Fruit fly (Drosophila melanogaster) whole organism, embryonic: ENCODE results near the gene armi.

Experiments
- Adf1 ChIP-seq: fragments of 200-800 bp; sonication (Bioruptor generic); IDR thresholded peaks from 2 replicates; pipeline ENCODE4 v1.3.6; 2022; ENCODE audit warnings: missing biosample characterization, missing genetic modification characterization
- Aef1 ChIP-seq: fragments of 200-800 bp; sonication (Bioruptor generic); IDR thresholded peaks from 3 replicates; pipeline ENCODE4 v1.3.6; 2022; ENCODE audit warnings: missing biosample characterization, missing genetic modification characterization
- B-H2 ChIP-seq: fragments of 200-800 bp; sonication (Bioruptor generic); optimal IDR thresholded peaks from 2 replicates; lab custom pipeline; 2018; ENCODE audit warnings: missing biosample characterization, mild to moderate bottlenecking, missing genetic modification characterization
- CG10267 ChIP-seq: fragments of 200-800 bp; sonication (Bioruptor generic); optimal IDR thresholded peaks from 2 replicates; lab custom pipeline; 2018; ENCODE audit warnings: missing biosample characterization, mild to moderate bottlenecking, missing genetic modification characterization, moderate library complexity
- CG10321 ChIP-seq: fragments of 200-800 bp; sonication (Bioruptor generic); IDR thresholded peaks from 2 replicates; pipeline ENCODE4 v1.3.6; 2022; ENCODE audit warnings: missing biosample characterization, missing genetic modification characterization
- CG10979 ChIP-seq: fragments of 200-800 bp; sonication (Bioruptor generic); optimal IDR thresholded peaks from 2 replicates; lab custom pipeline; 2018; ENCODE audit warnings: missing biosample characterization, mild to moderate bottlenecking, missing genetic modification characterization, moderate library complexity
- CG12236 ChIP-seq: fragments of 200-800 bp; sonication (Bioruptor generic); optimal IDR thresholded peaks from 2 replicates; lab custom pipeline; 2016; ENCODE audit warnings: missing biosample characterization, missing genetic modification characterization
- CG1602 ChIP-seq: fragments of 200-800 bp; sonication (Bioruptor generic); optimal IDR thresholded peaks from 3 replicates; lab custom pipeline; 2016; ENCODE audit warnings: missing biosample characterization, missing genetic modification characterization
- CG1832 ChIP-seq: fragments of 200-800 bp; sonication (Bioruptor generic); optimal IDR thresholded peaks from 2 replicates; lab custom pipeline; 2017; ENCODE audit warnings: missing biosample characterization, mild to moderate bottlenecking, missing genetic modification characterization, inconsistent platforms
- CG31224 ChIP-seq: fragments of 200-800 bp; sonication (Bioruptor generic); IDR thresholded peaks from 2 replicates; pipeline ENCODE4 v1.3.6; 2022; ENCODE audit warnings: missing biosample characterization, missing genetic modification characterization
- CG31441 ChIP-seq: fragments of 200-800 bp; sonication (Bioruptor generic); IDR thresholded peaks from 2 replicates; pipeline ENCODE4 v1.3.6; 2022; ENCODE audit warnings: missing biosample characterization, missing genetic modification characterization
- CG33557 ChIP-seq: fragments of 200-800 bp; sonication (Bioruptor generic); optimal IDR thresholded peaks from 2 replicates; lab custom pipeline; 2019; ENCODE audit warnings: missing biosample characterization, mild to moderate bottlenecking, missing genetic modification characterization, moderate library complexity
- CG6654 ChIP-seq: fragments of 200-800 bp; sonication (Bioruptor generic); optimal IDR thresholded peaks from 2 replicates; lab custom pipeline; 2017; ENCODE audit warnings: missing biosample characterization, mild to moderate bottlenecking, missing genetic modification characterization
- CG8765 ChIP-seq: fragments of 200-800 bp; sonication (Bioruptor generic); IDR thresholded peaks from 2 replicates; pipeline ENCODE4 v1.3.6; 2022; ENCODE audit warnings: missing biosample characterization, missing genetic modification characterization
- CG9727 ChIP-seq: fragments of 200-800 bp; sonication (Bioruptor generic); optimal IDR thresholded peaks from 3 replicates; lab custom pipeline; 2017; ENCODE audit warnings: missing biosample characterization, mild to moderate bottlenecking, missing genetic modification characterization
- Dek ChIP-seq: fragments of 200-800 bp; sonication (Bioruptor generic); optimal IDR thresholded peaks from 3 replicates; lab custom pipeline; 2019; ENCODE audit warnings: missing biosample characterization, mild to moderate bottlenecking, missing genetic modification characterization, moderate library complexity
- Dfd ChIP-seq, 2 experiments: fragments of >200 bp; optimal IDR thresholded peaks; 2 replicates each; lab custom pipeline; 2017; ENCODE audit warnings: missing biosample characterization in 2 of 2, missing genetic modification characterization in 2 of 2
- Dp ChIP-seq: fragments of 200-800 bp; sonication (Bioruptor generic); optimal IDR thresholded peaks from 2 replicates; lab custom pipeline; 2018; ENCODE audit warnings: missing biosample characterization, mild to moderate bottlenecking, missing genetic modification characterization, moderate library complexity
- Drgx ChIP-seq: fragments of 200-800 bp; sonication (Bioruptor generic); IDR thresholded peaks from 2 replicates; pipeline ENCODE4 v1.3.6; 2022; ENCODE audit warnings: missing biosample characterization, missing genetic modification characterization
- HLH3B ChIP-seq: fragments of 200-800 bp; sonication (Bioruptor generic); IDR thresholded peaks from 2 replicates; pipeline ENCODE4 v1.3.6; 2022; ENCODE audit warnings: missing biosample characterization, missing genetic modification characterization
- Lhr ChIP-seq: fragments of 200-800 bp; sonication (Bioruptor generic); optimal IDR thresholded peaks from 3 replicates; lab custom pipeline; 2017; ENCODE audit warnings: mild to moderate bottlenecking, missing biosample characterization, missing genetic modification reagents, missing genetic modification characterization
- Med ChIP-seq: fragments of 200-800 bp; sonication (Bioruptor generic); peaks from one replicate; lab custom pipeline; 2016; ENCODE audit warnings: missing biosample characterization, missing genetic modification characterization, mild to moderate bottlenecking, inconsistent platforms, moderate library complexity
- Optix ChIP-seq: fragments of 200-800 bp; sonication (Bioruptor generic); IDR thresholded peaks from 3 replicates; pipeline ENCODE4 v1.3.6; 2022; ENCODE audit warnings: missing biosample characterization, missing genetic modification characterization
- Poxn ChIP-seq: fragments of 200-800 bp; sonication (Bioruptor generic); IDR thresholded peaks from 2 replicates; pipeline ENCODE4 v1.3.6; 2022; ENCODE audit warnings: missing biosample characterization, missing genetic modification characterization
- Rfx ChIP-seq: fragments of 200-800 bp; sonication (Bioruptor generic); IDR thresholded peaks from 2 replicates; pipeline ENCODE4 v1.3.6; 2022; ENCODE audit warnings: missing biosample characterization, missing genetic modification characterization
- YL-1 ChIP-seq: fragments of 200-800 bp; sonication (Bioruptor generic); optimal IDR thresholded peaks from 3 replicates; lab custom pipeline; 2017; ENCODE audit warnings: missing biosample characterization, mild to moderate bottlenecking, missing genetic modification characterization
- abd-A ChIP-seq: fragments of 200-800 bp; sonication (Bioruptor generic); optimal IDR thresholded peaks from 3 replicates; lab custom pipeline; 2019; ENCODE audit warnings: missing biosample characterization, mild to moderate bottlenecking, missing genetic modification characterization, moderate library complexity
- chm ChIP-seq: fragments of 200-800 bp; sonication (Bioruptor generic); IDR thresholded peaks from 2 replicates; pipeline ENCODE4 v1.3.6; 2022; ENCODE audit warnings: missing biosample characterization, missing genetic modification characterization
- chn ChIP-seq: fragments of 200-800 bp; sonication (Bioruptor generic); optimal IDR thresholded peaks from 2 replicates; lab custom pipeline; 2016; ENCODE audit warnings: missing biosample characterization, missing genetic modification characterization
- corto ChIP-seq: fragments of 200-800 bp; sonication (Bioruptor generic); optimal IDR thresholded peaks from 2 replicates; lab custom pipeline; 2016; ENCODE audit warnings: missing biosample characterization, mild to moderate bottlenecking, missing genetic modification characterization, moderate library complexity
- disco-r ChIP-seq: fragments of 200-800 bp; sonication (Bioruptor generic); optimal IDR thresholded peaks from 2 replicates; lab custom pipeline; 2016; ENCODE audit warnings: missing biosample characterization, missing genetic modification characterization
- dm ChIP-seq: fragments of 200-800 bp; sonication (Bioruptor generic); optimal IDR thresholded peaks from 3 replicates; lab custom pipeline; 2016; ENCODE audit warnings: missing biosample characterization, missing genetic modification characterization
- en ChIP-seq: fragments of 200-800 bp; sonication (Bioruptor generic); optimal IDR thresholded peaks from 2 replicates; lab custom pipeline; 2016; ENCODE audit warnings: missing biosample characterization, missing genetic modification characterization
- fd102C ChIP-seq: fragments of 200-800 bp; sonication (Bioruptor generic); optimal IDR thresholded peaks from 2 replicates; lab custom pipeline; 2018; ENCODE audit warnings: missing biosample characterization, mild to moderate bottlenecking, missing genetic modification characterization, moderate library complexity
- gem ChIP-seq: fragments of 200-800 bp; sonication (Bioruptor generic); optimal IDR thresholded peaks from 2 replicates; lab custom pipeline; 2019; ENCODE audit warnings: missing biosample characterization, mild to moderate bottlenecking, missing genetic modification characterization, moderate library complexity
- gt ChIP-seq: fragments of 200-800 bp; sonication (Bioruptor generic); IDR thresholded peaks from 2 replicates; pipeline ENCODE4 v1.3.6; 2022; ENCODE audit warnings: missing biosample characterization, missing genetic modification characterization
- inv ChIP-seq: fragments of 200-800 bp; sonication (Bioruptor generic); IDR thresholded peaks from 2 replicates; pipeline ENCODE4 v1.3.6; 2022; ENCODE audit warnings: missing biosample characterization, missing genetic modification characterization; ENCODE audit not compliant: partially characterized antibody
- lbe ChIP-seq: fragments of 200-800 bp; sonication (Bioruptor generic); optimal IDR thresholded peaks from 2 replicates; lab custom pipeline; 2016; ENCODE audit warnings: missing biosample characterization, mild to moderate bottlenecking, missing genetic modification characterization
- luna ChIP-seq: fragments of 200-800 bp; sonication (Bioruptor generic); optimal IDR thresholded peaks from 2 replicates; lab custom pipeline; 2016; ENCODE audit warnings: missing biosample characterization, missing genetic modification characterization
- maf-S ChIP-seq: fragments of 200-800 bp; sonication (Bioruptor generic); optimal IDR thresholded peaks from 2 replicates; lab custom pipeline; 2016; ENCODE audit warnings: missing biosample characterization, missing genetic modification characterization
- scrt ChIP-seq: fragments of 200-800 bp; sonication (Bioruptor generic); optimal IDR thresholded peaks from 2 replicates; lab custom pipeline; 2018; ENCODE audit warnings: missing biosample characterization, mild to moderate bottlenecking, missing genetic modification characterization, moderate library complexity
- sd ChIP-seq: fragments of 200-800 bp; sonication (Bioruptor generic); optimal IDR thresholded peaks from 3 replicates; lab custom pipeline; 2018; ENCODE audit warnings: missing biosample characterization, mild to moderate bottlenecking, missing genetic modification characterization, moderate library complexity
- seq ChIP-seq: fragments of 200-800 bp; sonication (Bioruptor generic); IDR thresholded peaks from 2 replicates; pipeline ENCODE4 v1.3.6; 2022; ENCODE audit warnings: missing biosample characterization, missing genetic modification characterization
- sim ChIP-seq: fragments of 200-800 bp; sonication (Bioruptor generic); IDR thresholded peaks from 2 replicates; pipeline ENCODE4 v1.3.6; 2022; ENCODE audit warnings: missing biosample characterization, missing genetic modification characterization
- slbo ChIP-seq: fragments of 200-800 bp; sonication (Bioruptor generic); IDR thresholded peaks from 2 replicates; pipeline ENCODE4 v1.3.6; 2022; ENCODE audit warnings: missing biosample characterization, missing genetic modification characterization
- sob ChIP-seq: fragments of 200-800 bp; sonication (Bioruptor generic); IDR thresholded peaks from 2 replicates; pipeline ENCODE4 v1.3.6; 2022; ENCODE audit warnings: missing biosample characterization, missing genetic modification characterization
- sqz ChIP-seq: fragments of 200-800 bp; sonication (Bioruptor generic); optimal IDR thresholded peaks from 3 replicates; lab custom pipeline; 2018; ENCODE audit warnings: missing biosample characterization, mild to moderate bottlenecking, missing genetic modification characterization
- tll ChIP-seq, 2 experiments: fragments of 200-800 bp in 1 of 2; fragments of >200 bp in 1 of 2; sonication (Bioruptor generic) in 1 of 2; optimal IDR thresholded peaks; 2 replicates each; lab custom pipeline; 2017 to 2019; ENCODE audit warnings: missing biosample characterization in 2 of 2, missing genetic modification characterization in 2 of 2, mild to moderate bottlenecking in 1 of 2, moderate library complexity in 1 of 2
- unpg ChIP-seq: fragments of 200-800 bp; sonication (Bioruptor generic); optimal IDR thresholded peaks from 3 replicates; lab custom pipeline; 2018; ENCODE audit warnings: missing biosample characterization, mild to moderate bottlenecking, missing genetic modification characterization, moderate library complexity
- zfh1 ChIP-seq: fragments of 200-800 bp; sonication (Bioruptor generic); IDR thresholded peaks from 3 replicates; pipeline ENCODE4 v1.3.6; 2022; ENCODE audit warnings: missing biosample characterization, missing genetic modification characterization

The armi gene

dm6 chr3L:3419369-3420232 lies 41.5 kb upstream of the armi start (continued):
- TF ChIP-seq chm (GFP tag; lab: Robert Waterston, UW) (no peak; the same call in 1 of the 2 replicates), Dek (no peak), maf-S (GFP tag; lab: Kevin White, UChicago) (no peak), fd102C (GFP tag; lab: Kevin White, UChicago) (no peak), lbe (GFP tag; lab: Kevin White, UChicago) (no peak), sd (tag; lab: Kevin White, UChicago) (no peak), CG1832 (GFP tag; lab: Kevin White, UChicago) (no peak), Poxn (GFP tag; lab: Robert Waterston, UW) (no peak), gt (GFP tag; lab: Robert Waterston, UW) (no peak), CG10979 (tag; lab: Kevin White, UChicago) (no peak), CG9727 (GFP tag; lab: Kevin White, UChicago) (peak; percentile 20), CG12236 (GFP tag; lab: Kevin White, UChicago) (no peak), unpg (no peak), CG6654 (GFP tag; lab: Kevin White, UChicago) (no peak), inv (GFP tag; lab: Robert Waterston, UW) (no peak), en (GFP tag; lab: Kevin White, UChicago) (no peak), sqz (GFP tag; lab: Kevin White, UChicago) (no peak), chn (no peak), Rfx (no peak), tll (GFP tag; optimal IDR thresholded peaks at IDR 0.05; lab: Kevin White, UChicago) (no peak), seq (GFP tag; lab: Robert Waterston, UW) (no peak), abd-A (tag; lab: Kevin White, UChicago) (no peak), Lhr (GFP tag; lab: Kevin White, UChicago) (no peak), CG33557 (GFP tag; lab: Kevin White, UChicago) (no peak), corto (GFP tag; lab: Kevin White, UChicago) (no peak), sim (GFP tag; lab: Robert Waterston, UW) (no peak), zfh1 (no peak), Aef1 (0 out of 3 replicates have a peak, but pooled peaks have one; percentile 11), dm (GFP tag; lab: Kevin White, UChicago) (no peak), CG31224 (GFP tag; lab: Robert Waterston, UW) (no peak), slbo (peak; percentile 7; the same call in 1 of the 2 replicates), Dfd (GFP tag; optimal IDR thresholded peaks at IDR 0.05; lab: Kevin White, UChicago) (no peak), Drgx (GFP tag; lab: Robert Waterston, UW) (peak; percentile 46; the same call in 1 of the 2 replicates), Med (GFP tag; lab: Kevin White, UChicago) (peak; percentile 45), disco-r (GFP tag; lab: Kevin White, UChicago) (no peak), HLH3B (GFP tag; lab: Robert Waterston, UW) (no peak), Optix (GFP tag; lab: Robert Waterston, UW) (no peak), CG1602 (GFP tag; lab: Kevin White, UChicago) (no peak), sob (GFP tag; lab: Robert Waterston, UW) (no peak), luna (no peak), CG31441 (0 out of 2 replicates have a peak, but pooled peaks have one; percentile 12), B-H2 (GFP tag; lab: Kevin White, UChicago) (no peak), CG10267 (tag; lab: Kevin White, UChicago) (no peak), YL-1 (GFP tag; lab: Kevin White, UChicago) (no peak), Adf1 (GFP tag; lab: Robert Waterston, UW) (peak; percentile 67), gem (tag; lab: Kevin White, UChicago) (peak; percentile 18), scrt (no peak), CG8765 (GFP tag; lab: Robert Waterston, UW) (no peak), CG10321 (no peak), Dp (no peak)
